Worm (Caenorhabditis elegans) whole organism, L1 larva: ENCODE results near the gene cbn-1.

Experiments used
- aly-2 ChIP-seq: fragments of 150-350 bp; optimal IDR thresholded peaks from 2 replicates; lab custom pipeline; 2014; ENCODE audit warnings: missing biosample characterization, missing genetic modification characterization
- ceh-82 ChIP-seq, 3 experiments: fragments of 150-350 bp in 1 of 3; sonication (generic microtip) in 2 of 3; optimal IDR thresholded peaks; 2 replicates each; lab custom pipeline; 2014 to 2017; ENCODE audit warnings: missing biosample characterization in 3 of 3, missing genetic modification characterization in 3 of 3
- hlh-17 ChIP-seq: fragments of 200-800 bp; sonication (Bioruptor generic); optimal IDR thresholded peaks from 2 replicates; lab custom pipeline; 2018; ENCODE audit warnings: missing genetic modification characterization, mild to moderate bottlenecking, missing compliant biosample characterization, moderate library complexity, borderline replicate concordance
- lsy-2 ChIP-seq, 2 experiments: fragments of 150-350 bp; optimal IDR thresholded peaks; 2 replicates each; lab custom pipeline; 2014; ENCODE audit warnings: missing biosample characterization in 2 of 2, missing genetic modification characterization in 2 of 2
- nhr-11 ChIP-seq: fragments of 150-350 bp; optimal IDR thresholded peaks from 2 replicates; lab custom pipeline; 2014; ENCODE audit warnings: missing biosample characterization, missing genetic modification characterization
- nhr-12 ChIP-seq: sonication (generic microtip); optimal IDR thresholded peaks from 2 replicates; lab custom pipeline; 2017; ENCODE audit warnings: missing biosample characterization, missing genetic modification characterization
- nhr-28 ChIP-seq: fragments of 150-350 bp; optimal IDR thresholded peaks from 2 replicates; lab custom pipeline; 2014; ENCODE audit warnings: missing biosample characterization, missing genetic modification characterization
- nhr-90 ChIP-seq: sonication (generic microtip); optimal IDR thresholded peaks from 2 replicates; lab custom pipeline; 2016; ENCODE audit warnings: mild to moderate bottlenecking, missing genetic modification characterization, missing compliant biosample characterization; ENCODE audit not compliant: poor library complexity
- pax-3 ChIP-seq: fragments of 200-800 bp; sonication (Bioruptor generic); optimal IDR thresholded peaks from 2 replicates; lab custom pipeline; 2018; ENCODE audit warnings: mild to moderate bottlenecking, missing genetic modification characterization, moderate library complexity, missing compliant biosample characterization
- snpc-4 ChIP-seq: fragments of 150-350 bp; optimal IDR thresholded peaks from 2 replicates; lab custom pipeline; 2014; ENCODE audit warnings: missing biosample characterization, missing genetic modification characterization
- sup-37 ChIP-seq: fragments of 200-800 bp; sonication (Bioruptor generic); optimal IDR thresholded peaks from 2 replicates; lab custom pipeline; 2018; ENCODE audit warnings: mild to moderate bottlenecking, missing genetic modification characterization, missing compliant biosample characterization
- unc-130 ChIP-seq: fragments of 150-350 bp; optimal IDR thresholded peaks from 2 replicates; lab custom pipeline; 2017; ENCODE audit warnings: missing biosample characterization, missing genetic modification characterization, inconsistent platforms
- unc-62 ChIP-seq: fragments of 150-350 bp; optimal IDR thresholded peaks from 2 replicates; lab custom pipeline; 2014; ENCODE audit warnings: missing biosample characterization, missing genetic modification reagents, missing genetic modification characterization

DNA sequence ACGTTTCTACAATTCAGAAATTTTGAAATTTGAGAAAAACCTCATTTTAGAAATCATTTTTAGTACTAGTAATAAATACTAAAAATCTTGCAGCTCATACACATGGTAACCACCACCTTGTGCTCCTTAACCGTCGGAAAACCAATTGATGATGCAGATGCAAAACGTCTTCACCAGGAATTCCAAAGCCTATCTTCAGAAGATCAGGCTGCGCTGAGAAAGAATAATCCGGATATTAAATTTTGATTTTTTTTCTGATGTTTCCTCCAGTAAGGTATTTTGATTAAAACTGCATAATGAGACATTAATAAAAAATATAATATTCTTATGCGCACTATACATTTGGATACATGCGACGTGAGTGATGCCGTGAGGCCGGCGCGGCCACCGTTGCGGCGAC is 11.5 kb downstream of the cbn-1 start:
- TF ChIP-seq ceh-82 (tag; optimal IDR thresholded peaks at IDR 0.05; lab: Kevin White, UChicago) (no peak), unc-62 (GFP tag; lab: Kevin White, UChicago) (no peak), nhr-11 (tag; lab: Kevin White, UChicago) (no peak), sup-37 (no peak), nhr-28 (tag; lab: Kevin White, UChicago) (no peak), lsy-2 (tag; optimal IDR thresholded peaks at IDR 0.05; lab: Kevin White, UChicago) (no peak), hlh-17 (GFP tag; lab: Kevin White, UChicago) (no peak), nhr-12 (tag; lab: Kevin White, UChicago) (no peak), snpc-4 (no peak), nhr-90 (tag; lab: Kevin White, UChicago) (no peak), aly-2 (no peak), pax-3 (tag; lab: Kevin White, UChicago) (no peak), unc-130 (tag; lab: Kevin White, UChicago) (no peak)
